Worm (Caenorhabditis elegans): ENCODE results near the gene ZC395.5.

The ZC395.5 gene

ce11 chrIII:5267217-5267906, at the start of gene ZC395.5:
TSS of gene ZC395.5 (plus strand) at chrIII:5267848.
- no peak for TF ChIP-seq unc-62 (GFP tag; optimal IDR thresholded peaks at IDR 0.05)

- TF ChIP-seq unc-62 (GFP tag; optimal IDR thresholded peaks at IDR 0.05): no peak
Observed at ce11 chrIII:5218687-5219086, 49.0 kb upstream of the ZC395.5 start, which contains the start of gene ZC155.2. TSS of gene ZC155.2 (plus strand) at chrIII:5218987.

- no peak for TF ChIP-seq unc-62 (GFP tag; optimal IDR thresholded peaks at IDR 0.05)
Observed at ce11 chrIII:5221820-5222219, 45.8 kb upstream of the ZC395.5 start.

- no peak for TF ChIP-seq unc-62 (GFP tag; optimal IDR thresholded peaks at IDR 0.05)
Observed at ce11 chrIII:5222777-5223176, 44.9 kb upstream of the ZC395.5 start.

ce11 chrIII:5224908-5225307, 42.7 kb upstream of the ZC395.5 start:
- no peak for TF ChIP-seq unc-62 (GFP tag; optimal IDR thresholded peaks at IDR 0.05)

- TF ChIP-seq unc-62 (GFP tag; optimal IDR thresholded peaks at IDR 0.05): no peak
Observed at ce11 chrIII:5225321-5225720, 42.3 kb upstream of the ZC395.5 start, which contains the start of gene nex-1. TSS of gene nex-1 (plus strand) at chrIII:5225621.

ce11 chrIII:5227831-5228467, 39.7 kb upstream of the ZC395.5 start, which contains the start of the genes C34E10.12, C34E10.10 and atp-2:
TSS of gene C34E10.12 (minus strand) at chrIII:5227881.
TSS of gene C34E10.10 (minus strand) at chrIII:5227884.
TSS of gene atp-2 (plus strand) at chrIII:5228417.
- TF ChIP-seq unc-62 (GFP tag; optimal IDR thresholded peaks at IDR 0.05): no peak

ce11 chrIII:5228839-5229238, 38.8 kb upstream of the ZC395.5 start:
- no peak for TF ChIP-seq unc-62 (GFP tag; optimal IDR thresholded peaks at IDR 0.05)

ce11 chrIII:5229511-5230250, 38.0 kb upstream of the ZC395.5 start:
- no peak for TF ChIP-seq unc-62 (GFP tag; optimal IDR thresholded peaks at IDR 0.05)

ce11 chrIII:5230415-5230814, 37.2 kb upstream of the ZC395.5 start, which contains the start of gene prmt-5:
TSS of gene prmt-5 (plus strand) at chrIII:5230555.
- no peak for TF ChIP-seq unc-62 (GFP tag; optimal IDR thresholded peaks at IDR 0.05)

- no peak for TF ChIP-seq unc-62 (GFP tag; optimal IDR thresholded peaks at IDR 0.05)
Observed at ce11 chrIII:5233140-5233539, 34.5 kb upstream of the ZC395.5 start.

- no peak for TF ChIP-seq unc-62 (GFP tag; optimal IDR thresholded peaks at IDR 0.05)
Observed at ce11 chrIII:5234312-5234711, 33.3 kb upstream of the ZC395.5 start, which contains the start of gene mrps-26. TSS of gene mrps-26 (plus strand) at chrIII:5234612.

- TF ChIP-seq unc-62 (GFP tag; optimal IDR thresholded peaks at IDR 0.05): no peak
Observed at ce11 chrIII:5236104-5236503, 31.5 kb upstream of the ZC395.5 start, which contains the start of gene prx-10. TSS of gene prx-10 (plus strand) at chrIII:5236404.

ce11 chrIII:5241854-5242253, 25.8 kb upstream of the ZC395.5 start:
- no peak for TF ChIP-seq unc-62 (GFP tag; optimal IDR thresholded peaks at IDR 0.05)

ce11 chrIII:5244539-5244938, 23.1 kb upstream of the ZC395.5 start, which contains the start of gene cnd-1:
TSS of gene cnd-1 (minus strand) at chrIII:5244639.
- no peak for TF ChIP-seq unc-62 (GFP tag; optimal IDR thresholded peaks at IDR 0.05)

ce11 chrIII:5245067-5245466, 22.6 kb upstream of the ZC395.5 start:
- TF ChIP-seq unc-62 (GFP tag; optimal IDR thresholded peaks at IDR 0.05): no peak
